Fruit fly (Drosophila melanogaster) Kc167 (cell line): ENCODE results near the gene dpr7.

Source experiments
- Myc ChIP-seq: fragments of >200 bp; optimal IDR thresholded peaks from 2 replicates; lab custom pipeline; 2017; ENCODE audit warnings: missing external identifiers
- Sin3A ChIP-seq: fragments of >200 bp; optimal IDR thresholded peaks from 2 replicates; lab custom pipeline; 2018; ENCODE audit warnings: missing external identifiers
- h ChIP-seq: fragments of >200 bp; optimal IDR thresholded peaks from 3 replicates; lab custom pipeline; 2018; ENCODE audit warnings: missing external identifiers
- insv ChIP-seq: fragments of >200 bp; optimal IDR thresholded peaks from 3 replicates; lab custom pipeline; 2018; ENCODE audit warnings: missing external identifiers
- psq ChIP-seq: fragments of >200 bp; optimal IDR thresholded peaks from 2 replicates; lab custom pipeline; 2017; ENCODE audit warnings: missing external identifiers
- ttk ChIP-seq: sonication (Bioruptor generic); optimal IDR thresholded peaks from 2 replicates; lab custom pipeline; 2017; ENCODE audit warnings: missing external identifiers

dpr7 gene

dm6 chr4:253176-253575, at the start of gene dpr7:
Gene dpr7 (minus strand): TSS chr4:253329.
- TF ChIP-seq psq (lab: Kevin White, UChicago) (no peak), insv (lab: Kevin White, UChicago) (no peak), Sin3A (no peak), Myc (no peak), h (lab: Kevin White, UChicago) (no peak), ttk (lab: Kevin White, UChicago) (no peak)

dm6 chr4:292403-292802, 39.3 kb upstream of the dpr7 start:
- no peak for TF ChIP-seq Sin3A
- TF ChIP-seq insv (lab: Kevin White, UChicago): no peak
- no peak for TF ChIP-seq ttk (lab: Kevin White, UChicago)
- no peak for TF ChIP-seq h (lab: Kevin White, UChicago)
- no peak for TF ChIP-seq Myc
- no peak for TF ChIP-seq psq (lab: Kevin White, UChicago)

- no peak for TF ChIP-seq Sin3A
- TF ChIP-seq h (lab: Kevin White, UChicago): no peak
- TF ChIP-seq Myc: no peak
- no peak for TF ChIP-seq ttk (lab: Kevin White, UChicago)
- TF ChIP-seq insv (lab: Kevin White, UChicago): no peak
- no peak for TF ChIP-seq psq (lab: Kevin White, UChicago)
Observed at dm6 chr4:276325-276724, 23.2 kb upstream of the dpr7 start, which contains the start of gene NfI. Gene NfI (minus strand): TSS chr4:276369.

- TF ChIP-seq ttk (lab: Kevin White, UChicago): no peak
- no peak for TF ChIP-seq Sin3A
- TF ChIP-seq Myc: no peak
- no peak for TF ChIP-seq psq (lab: Kevin White, UChicago)
- TF ChIP-seq insv (lab: Kevin White, UChicago): no peak
- TF ChIP-seq h (lab: Kevin White, UChicago): no peak
Observed at dm6 chr4:274704-275103, 21.6 kb upstream of the dpr7 start.

- TF ChIP-seq Myc: no peak
- TF ChIP-seq insv (lab: Kevin White, UChicago): no peak
- no peak for TF ChIP-seq ttk (lab: Kevin White, UChicago)
- TF ChIP-seq Sin3A: no peak
- no peak for TF ChIP-seq h (lab: Kevin White, UChicago)
- TF ChIP-seq psq (lab: Kevin White, UChicago): no peak
Observed at dm6 chr4:261484-262070, 8.4 kb upstream of the dpr7 start.

dm6 chr4:254697-255096, 1.6 kb upstream of the dpr7 start, which contains the start of gene RhoGAP102A:
Gene RhoGAP102A (plus strand): TSS chr4:254997.
- TF ChIP-seq h (lab: Kevin White, UChicago) (no peak), ttk (lab: Kevin White, UChicago) (no peak)

- TF ChIP-seq Sin3A (no peak), psq (lab: Kevin White, UChicago) (no peak), ttk (lab: Kevin White, UChicago) (no peak), Myc (no peak), h (lab: Kevin White, UChicago) (no peak), insv (lab: Kevin White, UChicago) (no peak)
Observed at dm6 chr4:240850-241249, 12.3 kb downstream of the dpr7 start.

- no peak for TF ChIP-seq h (lab: Kevin White, UChicago)
- no peak for TF ChIP-seq insv (lab: Kevin White, UChicago)
- TF ChIP-seq Sin3A: no peak
- no peak for TF ChIP-seq Myc
- TF ChIP-seq psq (lab: Kevin White, UChicago): no peak
- TF ChIP-seq ttk (lab: Kevin White, UChicago): no peak
Observed at dm6 chr4:238400-238799, 14.7 kb downstream of the dpr7 start.

dm6 chr4:231185-231584, 21.9 kb downstream of the dpr7 start:
- no peak for TF ChIP-seq insv (lab: Kevin White, UChicago)
- no peak for TF ChIP-seq Myc
- no peak for TF ChIP-seq ttk (lab: Kevin White, UChicago)
- no peak for TF ChIP-seq Sin3A
- no peak for TF ChIP-seq psq (lab: Kevin White, UChicago)
- TF ChIP-seq h (lab: Kevin White, UChicago): no peak

dm6 chr4:230430-230829, 22.7 kb downstream of the dpr7 start, which contains the start of gene CG1674:
Gene CG1674 (plus strand): TSS chr4:230730.
- no peak for TF ChIP-seq ttk (lab: Kevin White, UChicago)
- no peak for TF ChIP-seq psq (lab: Kevin White, UChicago)
- no peak for TF ChIP-seq h (lab: Kevin White, UChicago)

dm6 chr4:227648-228047, 25.5 kb downstream of the dpr7 start, which contains the start of the genes CG31999 and yellow-h:
Gene CG31999 (minus strand): TSS chr4:227748.
Gene yellow-h (plus strand): TSS chr4:227922.
- TF ChIP-seq Myc (no peak), h (lab: Kevin White, UChicago) (no peak), ttk (lab: Kevin White, UChicago) (no peak), psq (lab: Kevin White, UChicago) (no peak), insv (lab: Kevin White, UChicago) (no peak), Sin3A (no peak)

- TF ChIP-seq Myc: no peak
- no peak for TF ChIP-seq h (lab: Kevin White, UChicago)
- TF ChIP-seq Sin3A: no peak
- no peak for TF ChIP-seq psq (lab: Kevin White, UChicago)
- no peak for TF ChIP-seq insv (lab: Kevin White, UChicago)
- TF ChIP-seq ttk (lab: Kevin White, UChicago): no peak
Observed at dm6 chr4:226751-227150, 26.4 kb downstream of the dpr7 start.

- TF ChIP-seq ttk (lab: Kevin White, UChicago) (no peak), insv (lab: Kevin White, UChicago) (no peak), Myc (no peak), Sin3A (no peak), psq (lab: Kevin White, UChicago) (no peak), h (lab: Kevin White, UChicago) (no peak)
Observed at dm6 chr4:225824-226223, 27.3 kb downstream of the dpr7 start.
